ENCODE assay signal across 2 worm cellular contexts in genomic region chrV:2134340-2134739, ce11.
TF ChIP-seq lines count a peak whose summit lies in the region.

No protein-coding gene starts in this region.

TF ChIP-seq in whole organism, L1 larva, 84 proteins besides CTCF, POLR2A, EP300 and RAD21 (continued from another document):
- no peak for TF ChIP-seq unc-30 (tag; optimal IDR thresholded peaks at IDR 0.05; lab: Kevin White, UChicago)
- peak; percentile 47 for TF ChIP-seq tbx-2 (tag; optimal IDR thresholded peaks at IDR 0.05; lab: Kevin White, UChicago)
- TF ChIP-seq ceh-82 (tag; optimal IDR thresholded peaks at IDR 0.05; lab: Kevin White, UChicago) = peak in 1 of 3 experiments; percentile 8
- no peak for TF ChIP-seq snpc-4 (tag; optimal IDR thresholded peaks at IDR 0.05; lab: Kevin White, UChicago)
- TF ChIP-seq rnt-1 (tag; optimal IDR thresholded peaks at IDR 0.05; lab: Kevin White, UChicago) = peak; percentile 10
- no peak for TF ChIP-seq ets-5 (GFP tag; IDR thresholded peaks at IDR 0.05; lab: Robert Waterston, UW)
- TF ChIP-seq nhr-77 (tag; optimal IDR thresholded peaks at IDR 0.05; lab: Kevin White, UChicago) = no peak
- no peak for TF ChIP-seq elt-3 (tag; optimal IDR thresholded peaks at IDR 0.05; lab: Kevin White, UChicago)
- TF ChIP-seq aly-2 (tag; optimal IDR thresholded peaks at IDR 0.05; lab: Kevin White, UChicago) = no peak
- TF ChIP-seq jun-1 (tag; optimal IDR thresholded peaks at IDR 0.05; lab: Kevin White, UChicago) = no peak
- no peak for TF ChIP-seq efl-1 (optimal IDR thresholded peaks at IDR 0.05; lab: Kevin White, UChicago)
- TF ChIP-seq efl-1 (GFP tag; optimal IDR thresholded peaks at IDR 0.05 in 1 of 2; lab: Kevin White, UChicago) = no peak
- no peak for TF ChIP-seq nhr-11 (tag; optimal IDR thresholded peaks at IDR 0.05; lab: Kevin White, UChicago)
- TF ChIP-seq nhr-19 (GFP tag; conservative IDR thresholded peaks at IDR 0.05; lab: Robert Waterston, UW) = peak; percentile 26
- no peak for TF ChIP-seq mdl-1 (tag; optimal IDR thresholded peaks at IDR 0.05; lab: Kevin White, UChicago)
- no peak for TF ChIP-seq egl-27 (tag; optimal IDR thresholded peaks at IDR 0.05; lab: Kevin White, UChicago)
- TF ChIP-seq nhr-47 (tag; optimal IDR thresholded peaks at IDR 0.05; lab: Kevin White, UChicago) = peak; percentile 30
- peak; percentile 25 for TF ChIP-seq fkh-8 (tag; optimal IDR thresholded peaks at IDR 0.05; lab: Kevin White, UChicago)

TF ChIP-seq in whole organism, L4 larva, 104 proteins besides CTCF, POLR2A, EP300 and RAD21 (continued from another document):
- TF ChIP-seq nhr-102 (tag; optimal IDR thresholded peaks at IDR 0.05; lab: Kevin White, UChicago) (no peak), spr-1 (tag; optimal IDR thresholded peaks at IDR 0.05; lab: Kevin White, UChicago) (no peak), lin-13 (GFP tag; optimal IDR thresholded peaks at IDR 0.05; lab: Kevin White, UChicago) (no peak), zfp-2 (tag; optimal IDR thresholded peaks at IDR 0.05; lab: Kevin White, UChicago) (no peak), set-16 (GFP tag; IDR thresholded peaks at IDR 0.05; lab: Robert Waterston, UW) (no peak), ceh-32 (tag; optimal IDR thresholded peaks at IDR 0.05; lab: Kevin White, UChicago; ENCODE audit: poor library complexity) (no peak), lsy-2 (tag; optimal IDR thresholded peaks at IDR 0.05; lab: Kevin White, UChicago) (peak in 1 of 2 experiments; percentile 26), unc-62 (GFP tag; optimal IDR thresholded peaks at IDR 0.05 in 1 of 2; lab: Kevin White, UChicago) (peak in 1 of 2 experiments; percentile 14), unc-62 (tag; optimal IDR thresholded peaks at IDR 0.05; lab: Kevin White, UChicago) (no peak), jun-1 (tag; optimal IDR thresholded peaks at IDR 0.05; lab: Kevin White, UChicago) (no peak), aha-1 (tag; lab: Kevin White, UChicago) (peak; percentile 78), madf-9 (GFP tag; conservative IDR thresholded peaks at IDR 0.05; lab: Robert Waterston, UW) (no peak), nhr-28 (tag; optimal IDR thresholded peaks at IDR 0.05; lab: Kevin White, UChicago) (no peak), pqm-1 (tag; optimal IDR thresholded peaks at IDR 0.05; lab: Kevin White, UChicago) (no peak), ces-1 (GFP tag; optimal IDR thresholded peaks at IDR 0.05; lab: Kevin White, UChicago) (no peak), lim-7 (GFP tag; IDR thresholded peaks at IDR 0.05; lab: Robert Waterston, UW) (0 out of 2 replicates have a peak, but pooled peaks have one; percentile 47)
